Worm (Caenorhabditis elegans): Measurements from ENCODE around the gene tiar-1.

tiar-1 gene

DNA sequence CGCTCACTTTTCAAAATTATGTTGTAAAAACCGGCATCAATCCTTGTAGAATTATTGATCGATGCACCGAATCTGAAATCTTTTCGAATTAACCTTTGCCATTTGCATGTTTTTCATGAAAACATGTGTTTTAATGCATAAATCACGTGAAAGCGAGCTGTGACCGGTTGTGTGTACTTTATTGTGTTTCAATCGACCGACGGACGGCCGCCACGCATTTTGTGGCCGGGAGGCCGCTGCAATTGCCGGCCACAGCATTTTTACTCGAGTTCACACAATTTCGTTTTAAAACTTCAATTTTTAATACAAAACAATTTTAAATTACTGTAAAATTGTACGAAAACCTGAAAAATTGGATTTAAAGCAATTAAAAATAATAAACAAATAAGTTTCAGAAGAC is 25.7 kb downstream of the tiar-1 start, which contains the start of gene C25H3.11 (continued):
- TF ChIP-seq hlh-12 (tag; optimal IDR thresholded peaks at IDR 0.05) = no peak
- TF ChIP-seq ceh-27 (GFP tag; optimal IDR thresholded peaks at IDR 0.05) = no peak
- TF ChIP-seq mes-4 (tag; optimal IDR thresholded peaks at IDR 0.05) = no peak
- TF ChIP-seq madf-8 (GFP tag; conservative IDR thresholded peaks at IDR 0.05) = no peak
- no peak for TF ChIP-seq sdz-38 (tag; optimal IDR thresholded peaks at IDR 0.05)
- TF ChIP-seq ztf-18 (tag; optimal IDR thresholded peaks at IDR 0.05) = peak; percentile 15
- TF ChIP-seq ceh-91 (GFP tag; IDR thresholded peaks at IDR 0.05) = no peak
- TF ChIP-seq attf-6 (GFP tag; IDR thresholded peaks at IDR 0.05) = no peak
- no peak for TF ChIP-seq bed-1 (GFP tag; IDR thresholded peaks at IDR 0.05)
- TF ChIP-seq dpl-1 (GFP tag; optimal IDR thresholded peaks at IDR 0.05) = no peak
- TF ChIP-seq lin-35 (GFP tag; optimal IDR thresholded peaks at IDR 0.05) = peak in 1 of 3 experiments; percentile 2
- peak; percentile 6 for TF ChIP-seq lin-40 (tag; optimal IDR thresholded peaks at IDR 0.05)
- no peak for TF ChIP-seq hlh-26 (GFP tag; conservative IDR thresholded peaks at IDR 0.05)
- TF ChIP-seq C06A6.2 (GFP tag; conservative IDR thresholded peaks at IDR 0.05) = no peak
- TF ChIP-seq Y53G8AR.9 (GFP tag; conservative IDR thresholded peaks at IDR 0.05) = peak; percentile 29; the same call in 1 of the 2 replicates
- TF ChIP-seq cebp-2 (GFP tag; IDR thresholded peaks at IDR 0.05) = no peak
- TF ChIP-seq nhr-179 (tag; optimal IDR thresholded peaks at IDR 0.05) = no peak
- no peak for TF ChIP-seq rcor-1 (GFP tag; IDR thresholded peaks at IDR 0.05)
- TF ChIP-seq F49E8.2 (tag; optimal IDR thresholded peaks at IDR 0.05; ENCODE audit: insufficient read depth) = no peak
- TF ChIP-seq ama-1 (optimal IDR thresholded peaks at IDR 0.05) = no peak
- no peak for TF ChIP-seq ama-1 (GFP tag; optimal IDR thresholded peaks at IDR 0.05)
- TF ChIP-seq nhr-27 (tag; optimal IDR thresholded peaks at IDR 0.05) = no peak
- TF ChIP-seq F57C9.4 (tag; optimal IDR thresholded peaks at IDR 0.05) = no peak
- peak; percentile 20 for TF ChIP-seq K12H6.12 (tag; optimal IDR thresholded peaks at IDR 0.05)
- no peak for TF ChIP-seq B0035.1 (tag; optimal IDR thresholded peaks at IDR 0.05)
- TF ChIP-seq F52B5.7 (tag; optimal IDR thresholded peaks at IDR 0.05) = no peak
- TF ChIP-seq F33H1.4 (GFP tag; IDR thresholded peaks at IDR 0.05) = no peak
- TF ChIP-seq chd-7 (tag; optimal IDR thresholded peaks at IDR 0.05) = no peak
- TF ChIP-seq hmg-1.2 (GFP tag; IDR thresholded peaks at IDR 0.05) = 0 out of 2 replicates have a peak, but pooled peaks have one; percentile 19
- no peak for TF ChIP-seq C17E4.6 (GFP tag; IDR thresholded peaks at IDR 0.05)
- no peak for TF ChIP-seq snpc-3.4 (tag; optimal IDR thresholded peaks at IDR 0.05)
- no peak for TF ChIP-seq ztf-26 (tag; optimal IDR thresholded peaks at IDR 0.05)
- TF ChIP-seq hsf-1 (GFP tag; IDR thresholded peaks at IDR 0.05) = no peak
- peak; percentile 31 for TF ChIP-seq repo-1 (tag; optimal IDR thresholded peaks at IDR 0.05)
- TF ChIP-seq Y56A3A.18 (GFP tag; IDR thresholded peaks at IDR 0.05) = 0 out of 2 replicates have a peak, but pooled peaks have one; percentile 53
- 0 out of 2 replicates have a peak, but pooled peaks have one; percentile 28 for TF ChIP-seq aptf-2 (GFP tag; conservative IDR thresholded peaks at IDR 0.05)
- no peak for TF ChIP-seq F37B4.10 (GFP tag; IDR thresholded peaks at IDR 0.05)
- no peak for TF ChIP-seq nfya-2 (GFP tag; IDR thresholded peaks at IDR 0.05)
- no peak for TF ChIP-seq let-526 (GFP tag; IDR thresholded peaks at IDR 0.05)
- TF ChIP-seq F57A8.1 (GFP tag; optimal IDR thresholded peaks at IDR 0.05) = no peak
- TF ChIP-seq rpc-1 (optimal IDR thresholded peaks at IDR 0.05) = no peak
- no peak for TF ChIP-seq rpc-1 (tag; optimal IDR thresholded peaks at IDR 0.05)
- TF ChIP-seq nfyb-1 (GFP tag; IDR thresholded peaks at IDR 0.05) = 0 out of 2 replicates have a peak, but pooled peaks have one; percentile 37
- no peak for TF ChIP-seq mel-28 (tag; optimal IDR thresholded peaks at IDR 0.05; ENCODE audit: borderline replicate concordance)
- no peak for TF ChIP-seq ccch-3 (GFP tag; optimal IDR thresholded peaks at IDR 0.05)
- no peak for TF ChIP-seq dpff-1 (tag; optimal IDR thresholded peaks at IDR 0.05)
- TF ChIP-seq somi-1 (GFP tag; optimal IDR thresholded peaks at IDR 0.05) = no peak
- TF ChIP-seq snpc-4 (GFP tag; optimal IDR thresholded peaks at IDR 0.05) = no peak
- peak in 3 of 4 experiments; percentile 10 to 46 (median 33) for TF ChIP-seq snpc-4 (tag; optimal IDR thresholded peaks at IDR 0.05)
- TF ChIP-seq sptf-2 (GFP tag; optimal IDR thresholded peaks at IDR 0.05) = no peak
- no peak for TF ChIP-seq ceh-100 (GFP tag; IDR thresholded peaks at IDR 0.05)
